Fruit fly (Drosophila melanogaster): ENCODE results near the gene Bmcp.

Gene Bmcp

dm6 chr3L:11683819-11684521 is 36.8 kb upstream of the Bmcp start, which contains the start of gene Sugb (continued):
- TF ChIP-seq salr (GFP tag; optimal IDR thresholded peaks at IDR 0.05) (peak in 1 of 2 experiments; percentile 59), fkh (GFP tag; optimal IDR thresholded peaks at IDR 0.05) (peak; percentile 96), topi (GFP tag; optimal IDR thresholded peaks at IDR 0.05) (peak; percentile 11), dsx (GFP tag; optimal IDR thresholded peaks at IDR 0.05; ENCODE audit: poor library complexity, severe bottlenecking) (no peak), Eip93F (GFP tag; optimal IDR thresholded peaks at IDR 0.05) (peak; percentile 24), CG6163 (GFP tag; IDR thresholded peaks at IDR 0.05) (peak; percentile 82), CG11902 (GFP tag; optimal IDR thresholded peaks at IDR 0.05) (peak; percentile 3), Eip78C (GFP tag) (peak; percentile 90), esn (GFP tag; optimal IDR thresholded peaks at IDR 0.05) (peak; percentile 84)

- TF ChIP-seq lz (GFP tag; optimal IDR thresholded peaks at IDR 0.05), result no peak
- no peak for TF ChIP-seq CG16779 (tag; optimal IDR thresholded peaks at IDR 0.05)
- no peak for TF ChIP-seq CG8119 (GFP tag; IDR thresholded peaks at IDR 0.05)
- TF ChIP-seq dac (GFP tag; optimal IDR thresholded peaks at IDR 0.05), result no peak
- no peak for TF ChIP-seq cyc (GFP tag; optimal IDR thresholded peaks at IDR 0.05)
- peak; percentile 22 for TF ChIP-seq vri (GFP tag; optimal IDR thresholded peaks at IDR 0.05)
These were observed 36.2 kb upstream of the Bmcp start for dm6 chr3L:11684522-11684851.

- TF ChIP-seq pdm3 (GFP tag; optimal IDR thresholded peaks at IDR 0.05), result no peak
- TF ChIP-seq fkh (GFP tag; optimal IDR thresholded peaks at IDR 0.05), result peak; percentile 80
These were observed 34.9 kb upstream of the Bmcp start for dm6 chr3L:11685876-11686275.

- TF ChIP-seq CG6808 (GFP tag; optimal IDR thresholded peaks at IDR 0.05), result no peak
- TF ChIP-seq fkh (GFP tag; optimal IDR thresholded peaks at IDR 0.05), result peak; percentile 22
These were observed 30.7 kb upstream of the Bmcp start for dm6 chr3L:11689832-11690602.

dm6 chr3L:11691203-11691797 is 29.4 kb upstream of the Bmcp start, which contains the start of the genes Pldn and CG14135:
Gene Pldn, minus strand, starts transcription at chr3L:11691399.
Gene CG14135, plus strand, starts transcription at chr3L:11691571.
- TF ChIP-seq Ets96B (tag; optimal IDR thresholded peaks at IDR 0.05) (no peak), Blimp-1 (GFP tag; optimal IDR thresholded peaks at IDR 0.05) (peak; percentile 38), CG15336 (GFP tag; IDR thresholded peaks at IDR 0.05) (no peak), fkh (GFP tag; optimal IDR thresholded peaks at IDR 0.05) (peak; percentile 62), CG3032 (tag; optimal IDR thresholded peaks at IDR 0.05) (peak; percentile 2), acj6 (GFP tag; optimal IDR thresholded peaks at IDR 0.05) (no peak), spab (GFP tag; optimal IDR thresholded peaks at IDR 0.05) (no peak), Sox15 (GFP tag; optimal IDR thresholded peaks at IDR 0.05) (no peak)

- no peak for TF ChIP-seq CG3032 (tag; optimal IDR thresholded peaks at IDR 0.05)
- no peak for TF ChIP-seq lz (GFP tag; optimal IDR thresholded peaks at IDR 0.05)
- no peak for TF ChIP-seq CG7368 (GFP tag; optimal IDR thresholded peaks at IDR 0.05)
- no peak for TF ChIP-seq Met (GFP tag; optimal IDR thresholded peaks at IDR 0.05)
- no peak for TF ChIP-seq Sox102F (GFP tag; optimal IDR thresholded peaks at IDR 0.05)
- TF ChIP-seq esn (GFP tag; optimal IDR thresholded peaks at IDR 0.05), result no peak
- TF ChIP-seq fd59A (GFP tag; optimal IDR thresholded peaks at IDR 0.05), result no peak
- TF ChIP-seq Gug (GFP tag; IDR thresholded peaks at IDR 0.05), result no peak
- TF ChIP-seq salr (GFP tag; optimal IDR thresholded peaks at IDR 0.05), result no peak
- TF ChIP-seq Hr39 (GFP tag; optimal IDR thresholded peaks at IDR 0.05), result no peak
- no peak for TF ChIP-seq CG32006 (GFP tag; optimal IDR thresholded peaks at IDR 0.05)
- no peak for TF ChIP-seq CG6163 (GFP tag; IDR thresholded peaks at IDR 0.05)
- no peak for TF ChIP-seq Blimp-1 (GFP tag; optimal IDR thresholded peaks at IDR 0.05)
- no peak for TF ChIP-seq Hr4 (GFP tag; optimal IDR thresholded peaks at IDR 0.05)
- TF ChIP-seq CG6808 (GFP tag; optimal IDR thresholded peaks at IDR 0.05), result no peak
- no peak for TF ChIP-seq Ets96B (tag; optimal IDR thresholded peaks at IDR 0.05)
- TF ChIP-seq acj6 (GFP tag; optimal IDR thresholded peaks at IDR 0.05), result no peak
- TF ChIP-seq dsx (GFP tag; optimal IDR thresholded peaks at IDR 0.05; ENCODE audit: poor library complexity, severe bottlenecking), result no peak
- TF ChIP-seq CG11294 (GFP tag; IDR thresholded peaks at IDR 0.05), result no peak
These were observed 27.9 kb upstream of the Bmcp start for dm6 chr3L:11692853-11693252.
